Worm (Caenorhabditis elegans): ENCODE measurements around the gene srz-16.

The srz-16 gene

DNA sequence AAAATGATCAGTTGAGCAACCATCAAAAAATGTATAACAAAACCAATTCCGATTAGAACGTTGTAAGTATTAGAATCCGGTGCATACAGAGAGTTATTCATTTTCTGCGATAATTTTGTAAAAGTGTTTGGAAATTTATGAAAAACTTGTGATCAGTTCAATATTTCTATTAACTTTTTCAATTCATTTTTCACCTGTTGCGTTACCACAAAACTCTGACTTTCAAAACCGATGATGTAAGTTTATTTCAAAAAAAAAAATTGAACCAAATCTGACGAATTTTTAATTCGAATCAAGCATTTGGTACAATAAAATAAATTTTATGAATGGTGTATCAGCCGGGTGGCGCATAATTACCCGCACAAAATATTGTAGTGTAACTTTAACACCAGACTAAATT, at the start of gene srz-16:
Gene srz-16, minus strand, starts transcription at position 101 of the 400 bp plus-strand sequence.
- TF ChIP-seq ets-7 (tag; optimal IDR thresholded peaks at IDR 0.05) (no peak), ama-1 (optimal IDR thresholded peaks at IDR 0.05) (no peak)

DNA sequence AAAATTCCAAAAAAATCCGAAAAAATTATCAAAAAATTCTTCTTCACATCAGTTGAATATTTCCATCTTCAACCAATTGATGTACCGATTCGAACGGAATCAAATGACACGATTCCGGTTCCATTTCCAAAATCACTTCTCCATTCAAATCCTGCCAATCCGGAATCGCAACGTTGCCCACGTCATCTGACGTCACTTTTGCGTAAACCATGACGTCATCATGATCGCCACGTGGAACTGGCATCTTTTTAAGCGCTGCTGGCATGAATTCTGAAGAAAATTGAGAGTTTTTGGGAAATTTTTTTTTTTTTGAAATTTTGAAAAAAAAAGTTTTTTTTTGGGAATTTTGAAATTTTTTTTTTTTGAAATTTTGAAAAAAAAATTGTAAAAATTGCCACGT, 48.8 kb upstream of the srz-16 start:
- TF ChIP-seq hmg-4 (GFP tag; optimal IDR thresholded peaks at IDR 0.05): no peak
- no peak for TF ChIP-seq B0310.2 (tag; optimal IDR thresholded peaks at IDR 0.05)
- TF ChIP-seq sea-1 (GFP tag; conservative IDR thresholded peaks at IDR 0.05): no peak

DNA sequence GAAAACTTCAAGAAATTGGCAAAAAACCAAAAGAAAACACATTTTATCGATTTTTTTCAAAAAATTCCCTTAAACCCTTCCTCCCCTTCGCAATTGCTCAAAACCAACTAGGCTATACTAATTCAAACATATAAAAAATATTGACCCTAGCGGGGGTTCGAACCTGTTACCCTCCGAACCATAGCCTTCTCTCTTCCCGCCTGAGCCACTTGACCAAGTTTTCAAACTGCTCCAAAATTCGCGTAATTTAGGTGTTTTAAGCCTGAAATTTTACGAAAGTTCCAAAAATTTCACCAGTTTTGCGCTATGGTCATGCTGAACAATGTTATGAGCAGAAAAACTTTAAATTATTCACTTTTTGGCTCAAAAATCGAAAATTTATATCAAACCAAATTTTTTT, 48.0 kb upstream of the srz-16 start:
- TF ChIP-seq hmg-4 (GFP tag; optimal IDR thresholded peaks at IDR 0.05): no peak
- peak; percentile 29 for TF ChIP-seq ama-1 (optimal IDR thresholded peaks at IDR 0.05)
- no peak for TF ChIP-seq tbx-37 (GFP tag; conservative IDR thresholded peaks at IDR 0.05)
- TF ChIP-seq scrt-1 (GFP tag; IDR thresholded peaks at IDR 0.05): 0 out of 2 replicates have a peak, but pooled peaks have one; percentile 20
- TF ChIP-seq flt-1 (GFP tag; IDR thresholded peaks at IDR 0.05): 0 out of 2 replicates have a peak, but pooled peaks have one; percentile 27
- no peak for TF ChIP-seq ceh-13 (GFP tag; optimal IDR thresholded peaks at IDR 0.05)
- TF ChIP-seq B0310.2 (tag; optimal IDR thresholded peaks at IDR 0.05): peak; percentile 16
- TF ChIP-seq F13C5.2 (tag; optimal IDR thresholded peaks at IDR 0.05): no peak
- TF ChIP-seq pes-1 (GFP tag; IDR thresholded peaks at IDR 0.05): peak; percentile 7; the same call in 1 of the 2 replicates
- peak; percentile 18 for TF ChIP-seq ceh-36 (tag; optimal IDR thresholded peaks at IDR 0.05)

DNA sequence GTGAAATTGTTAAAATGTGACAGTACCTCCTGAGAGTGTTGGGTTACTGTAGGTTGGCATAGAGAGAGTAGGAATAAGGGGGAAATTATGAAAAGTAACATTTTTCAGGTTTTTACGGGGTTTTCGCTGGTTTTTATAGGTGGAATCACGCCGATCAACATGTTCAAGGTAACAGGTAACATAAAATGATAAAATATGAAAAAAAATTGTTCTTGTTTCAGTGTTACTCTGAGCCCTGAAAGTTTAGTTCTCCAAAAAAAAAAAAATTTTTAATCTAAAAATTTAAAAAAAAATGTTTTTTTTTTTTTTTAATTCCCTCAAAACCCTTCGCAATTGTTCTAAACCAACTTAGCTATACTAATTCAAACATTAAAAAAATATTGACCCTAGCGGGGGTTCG, 47.3 kb upstream of the srz-16 start, which contains the start of gene Y113G7B.15:
Gene Y113G7B.15, minus strand, starts transcription at position 101 of the 400 bp plus-strand sequence.
- no peak for TF ChIP-seq F13C5.2 (tag; optimal IDR thresholded peaks at IDR 0.05)
- TF ChIP-seq pes-1 (GFP tag; IDR thresholded peaks at IDR 0.05): no peak
- TF ChIP-seq scrt-1 (GFP tag; IDR thresholded peaks at IDR 0.05): no peak
- TF ChIP-seq flt-1 (GFP tag; IDR thresholded peaks at IDR 0.05): no peak
- TF ChIP-seq tbx-37 (GFP tag; conservative IDR thresholded peaks at IDR 0.05): no peak
- no peak for TF ChIP-seq tra-4 (tag; optimal IDR thresholded peaks at IDR 0.05)
- TF ChIP-seq sea-1 (GFP tag; conservative IDR thresholded peaks at IDR 0.05): no peak
- TF ChIP-seq hmbx-1 (tag; optimal IDR thresholded peaks at IDR 0.05): no peak
- no peak for TF ChIP-seq B0310.2 (tag; optimal IDR thresholded peaks at IDR 0.05)
- no peak for TF ChIP-seq aly-1 (tag; optimal IDR thresholded peaks at IDR 0.05)
- TF ChIP-seq ceh-13 (GFP tag; optimal IDR thresholded peaks at IDR 0.05): no peak
- no peak for TF ChIP-seq hnd-1 (tag; optimal IDR thresholded peaks at IDR 0.05)
- no peak for TF ChIP-seq tbx-11 (GFP tag; IDR thresholded peaks at IDR 0.05)

DNA sequence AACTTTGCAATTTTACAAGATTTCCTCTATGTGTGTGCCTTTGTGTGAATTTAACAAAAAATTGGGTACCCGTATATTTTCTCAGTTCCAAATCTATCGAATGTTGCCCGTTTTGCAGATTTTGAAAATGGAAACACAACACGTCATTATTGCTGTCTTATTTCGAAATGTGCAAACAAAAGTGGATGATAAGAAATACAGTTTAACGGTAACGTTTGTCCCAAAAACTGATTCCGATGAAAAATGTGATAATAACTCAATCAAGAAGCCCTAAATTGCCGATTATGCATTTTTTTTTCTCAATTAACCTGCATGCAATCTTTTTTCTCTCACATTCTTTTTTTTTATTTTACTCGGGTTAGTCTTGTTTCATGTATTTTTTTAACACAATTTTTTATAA, 38.8 kb upstream of the srz-16 start:
- TF ChIP-seq tbx-11 (GFP tag; IDR thresholded peaks at IDR 0.05) (no peak), ceh-36 (tag; optimal IDR thresholded peaks at IDR 0.05) (no peak), B0310.2 (tag; optimal IDR thresholded peaks at IDR 0.05) (no peak), F13C5.2 (tag; optimal IDR thresholded peaks at IDR 0.05) (no peak)

DNA sequence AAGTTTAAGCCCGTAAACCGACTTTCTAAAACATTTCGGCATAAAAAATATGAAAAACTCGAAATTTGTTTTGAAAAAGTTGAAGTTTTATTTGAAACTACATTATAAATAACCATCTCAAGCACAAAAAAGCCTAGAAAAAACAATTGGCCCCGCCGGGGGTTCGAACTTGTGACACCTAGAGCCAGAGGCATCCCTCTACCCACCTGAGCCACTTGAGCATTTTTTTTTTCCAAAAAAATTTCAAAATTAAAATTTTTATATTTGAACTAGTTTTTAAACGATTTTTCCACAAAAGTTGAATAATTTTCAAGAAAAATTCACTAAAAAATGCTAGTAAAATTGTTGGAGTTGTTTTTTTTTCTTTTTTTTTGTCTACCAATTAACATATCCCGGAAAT, 37.2 kb upstream of the srz-16 start:
- no peak for TF ChIP-seq ceh-13 (GFP tag; optimal IDR thresholded peaks at IDR 0.05)
- no peak for TF ChIP-seq flt-1 (GFP tag; IDR thresholded peaks at IDR 0.05)
- no peak for TF ChIP-seq tra-4 (tag; optimal IDR thresholded peaks at IDR 0.05)
- TF ChIP-seq hmg-4 (GFP tag; optimal IDR thresholded peaks at IDR 0.05): no peak
- no peak for TF ChIP-seq hnd-1 (tag; optimal IDR thresholded peaks at IDR 0.05)
- TF ChIP-seq tbx-11 (GFP tag; IDR thresholded peaks at IDR 0.05): no peak
- TF ChIP-seq F13C5.2 (tag; optimal IDR thresholded peaks at IDR 0.05): no peak
- no peak for TF ChIP-seq sea-1 (GFP tag; conservative IDR thresholded peaks at IDR 0.05)
- TF ChIP-seq ceh-36 (tag; optimal IDR thresholded peaks at IDR 0.05): no peak

DNA sequence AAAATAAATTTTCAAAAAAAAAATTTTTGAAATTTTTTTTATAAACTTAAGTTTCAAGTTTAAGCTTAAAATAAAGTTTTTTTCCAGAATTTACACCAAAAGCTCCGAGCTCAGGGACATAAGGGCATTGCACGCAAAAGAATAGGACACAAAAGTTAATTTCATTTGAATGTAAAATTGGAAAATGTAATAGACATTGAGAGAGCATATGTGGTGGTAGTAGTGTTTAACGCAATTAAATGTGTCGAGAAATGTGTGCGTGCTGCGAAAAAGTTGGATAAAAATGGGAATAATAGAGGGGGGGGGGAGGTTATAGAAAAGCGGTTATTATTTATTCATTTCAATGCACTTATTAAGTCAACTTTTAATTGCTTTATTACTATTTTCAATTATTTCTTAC, 34.1 kb upstream of the srz-16 start:
- no peak for TF ChIP-seq aly-1 (tag; optimal IDR thresholded peaks at IDR 0.05)
- no peak for TF ChIP-seq scrt-1 (GFP tag; IDR thresholded peaks at IDR 0.05)
- no peak for TF ChIP-seq F13C5.2 (tag; optimal IDR thresholded peaks at IDR 0.05)
- no peak for TF ChIP-seq hmg-4 (GFP tag; optimal IDR thresholded peaks at IDR 0.05)
- no peak for TF ChIP-seq tbx-37 (GFP tag; conservative IDR thresholded peaks at IDR 0.05)
- TF ChIP-seq tbx-11 (GFP tag; IDR thresholded peaks at IDR 0.05): no peak
- TF ChIP-seq sea-1 (GFP tag; conservative IDR thresholded peaks at IDR 0.05): no peak
- no peak for TF ChIP-seq ceh-13 (GFP tag; optimal IDR thresholded peaks at IDR 0.05)
- no peak for TF ChIP-seq tra-4 (tag; optimal IDR thresholded peaks at IDR 0.05)

DNA sequence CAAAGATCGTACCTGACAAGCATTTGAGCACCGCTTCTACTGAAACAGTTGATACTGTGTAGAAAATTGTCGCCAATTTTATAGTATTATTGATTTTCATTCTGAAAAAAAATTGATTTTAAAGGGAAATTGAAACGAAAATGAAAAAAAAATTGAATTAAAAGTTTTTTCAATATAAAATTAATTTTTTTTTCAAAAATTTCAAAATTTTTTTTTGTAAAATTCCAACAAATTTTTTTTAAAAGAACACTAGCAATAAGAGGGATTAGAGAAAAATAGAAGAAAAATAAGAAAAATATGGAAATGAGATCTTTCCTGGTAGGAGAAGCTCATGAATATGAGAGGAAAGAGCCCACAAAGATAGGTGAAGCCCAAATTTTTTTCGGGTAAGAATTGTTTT, 28.7 kb upstream of the srz-16 start, which contains the start of gene Y113G7B.11:
Gene Y113G7B.11, minus strand, starts transcription at position 101 of the 400 bp plus-strand sequence.
- TF ChIP-seq tra-4 (tag; optimal IDR thresholded peaks at IDR 0.05): no peak
- TF ChIP-seq sea-1 (GFP tag; conservative IDR thresholded peaks at IDR 0.05): no peak
- TF ChIP-seq scrt-1 (GFP tag; IDR thresholded peaks at IDR 0.05): no peak
- TF ChIP-seq tbx-11 (GFP tag; IDR thresholded peaks at IDR 0.05): no peak
- no peak for TF ChIP-seq ceh-36 (tag; optimal IDR thresholded peaks at IDR 0.05)
- no peak for TF ChIP-seq ama-1 (optimal IDR thresholded peaks at IDR 0.05)
- no peak for TF ChIP-seq F13C5.2 (tag; optimal IDR thresholded peaks at IDR 0.05)
- TF ChIP-seq hnd-1 (tag; optimal IDR thresholded peaks at IDR 0.05): no peak
- no peak for TF ChIP-seq aly-1 (tag; optimal IDR thresholded peaks at IDR 0.05)
- no peak for TF ChIP-seq ets-7 (tag; optimal IDR thresholded peaks at IDR 0.05)
- TF ChIP-seq hmbx-1 (tag; optimal IDR thresholded peaks at IDR 0.05): no peak
- no peak for TF ChIP-seq hmg-4 (GFP tag; optimal IDR thresholded peaks at IDR 0.05)
- TF ChIP-seq B0310.2 (tag; optimal IDR thresholded peaks at IDR 0.05): no peak
- no peak for TF ChIP-seq tbx-37 (GFP tag; conservative IDR thresholded peaks at IDR 0.05)
- TF ChIP-seq flt-1 (GFP tag; IDR thresholded peaks at IDR 0.05): no peak
- TF ChIP-seq ceh-13 (GFP tag; optimal IDR thresholded peaks at IDR 0.05): no peak
- no peak for TF ChIP-seq pes-1 (GFP tag; IDR thresholded peaks at IDR 0.05)

DNA sequence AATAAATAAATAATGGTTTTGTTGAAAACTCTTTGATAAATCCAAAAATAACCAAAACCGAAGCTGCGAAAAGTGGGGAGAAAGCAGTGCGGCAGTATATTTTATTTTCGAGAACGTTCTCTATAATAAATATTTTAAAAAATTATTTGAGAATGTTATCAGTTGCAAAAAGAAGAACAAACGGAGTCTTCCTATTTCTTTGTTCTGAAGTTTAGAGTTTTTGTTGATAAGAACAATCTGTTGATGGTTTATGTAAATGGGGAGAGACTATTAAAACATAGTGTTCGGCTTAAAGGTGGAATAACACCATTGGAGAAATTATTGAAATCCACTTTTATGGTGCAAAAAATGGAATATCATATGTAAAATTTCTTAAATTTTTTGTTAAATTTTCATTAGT, 26.6 kb upstream of the srz-16 start:
- TF ChIP-seq tra-4 (tag; optimal IDR thresholded peaks at IDR 0.05) (no peak), hnd-1 (tag; optimal IDR thresholded peaks at IDR 0.05) (no peak), ets-7 (tag; optimal IDR thresholded peaks at IDR 0.05) (no peak), scrt-1 (GFP tag; IDR thresholded peaks at IDR 0.05) (no peak), sea-1 (GFP tag; conservative IDR thresholded peaks at IDR 0.05) (no peak), B0310.2 (tag; optimal IDR thresholded peaks at IDR 0.05) (no peak)

All from whole organism, early embryonic.